Fruit fly (Drosophila melanogaster): ENCODE measurements around the gene Arl2.
A peak's percentile ranks its signal among the peaks of the same experiment; 100 is the strongest.

Arl2 gene

dm6 chr3R:8305110-8305509, 35.8 kb upstream of the Arl2 start, which contains the start of gene Sgt1 (continued):
- peak; percentile 24 for TF ChIP-seq ems (GFP tag; optimal IDR thresholded peaks at IDR 0.05)
- peak; percentile 61 for TF ChIP-seq NfI (GFP tag; optimal IDR thresholded peaks at IDR 0.05)
- TF ChIP-seq Hr78 (GFP tag; optimal IDR thresholded peaks at IDR 0.05) = no peak
- peak; percentile 89 for TF ChIP-seq nerfin-2 (GFP tag; IDR thresholded peaks at IDR 0.05; ENCODE audit: partially characterized antibody)
- TF ChIP-seq NC2β (GFP tag; optimal IDR thresholded peaks at IDR 0.05) = peak; percentile 30
- TF ChIP-seq Hr3 (GFP tag; optimal IDR thresholded peaks at IDR 0.05) = peak; percentile 11
- peak; percentile 14 for TF ChIP-seq CG4282 (GFP tag; optimal IDR thresholded peaks at IDR 0.05)
- peak; percentile 35; the same call in 1 of the 2 replicates for TF ChIP-seq CG11247 (GFP tag; IDR thresholded peaks at IDR 0.05)
- peak; percentile 41 for TF ChIP-seq CrebB (tag; optimal IDR thresholded peaks at IDR 0.05)
- peak; percentile 82; the same call in 2 of the 3 replicates for TF ChIP-seq Opbp (GFP tag; IDR thresholded peaks at IDR 0.05; ENCODE audit: partially characterized antibody)
- peak; percentile 52 for TF ChIP-seq maf-S (GFP tag; optimal IDR thresholded peaks at IDR 0.05)
- peak in 1 of 2 experiments; percentile 50 for TF ChIP-seq tll (GFP tag; optimal IDR thresholded peaks at IDR 0.05)
- TF ChIP-seq tin (GFP tag; optimal IDR thresholded peaks at IDR 0.05) = peak; percentile 23
- peak; percentile 36 for TF ChIP-seq grau (tag; optimal IDR thresholded peaks at IDR 0.05)
- TF ChIP-seq nmo (GFP tag; optimal IDR thresholded peaks at IDR 0.05) = peak; percentile 66
- no peak for TF ChIP-seq CG10366 (GFP tag; IDR thresholded peaks at IDR 0.05)
- peak; percentile 38 for TF ChIP-seq CG4328 (GFP tag; optimal IDR thresholded peaks at IDR 0.05)
- TF ChIP-seq CG8944 (GFP tag; optimal IDR thresholded peaks at IDR 0.05) = peak; percentile 33
- TF ChIP-seq CG11504 (tag; optimal IDR thresholded peaks at IDR 0.05) = no peak
- peak; percentile 41 for TF ChIP-seq dm (GFP tag; optimal IDR thresholded peaks at IDR 0.05)
- peak; percentile 62 for TF ChIP-seq HLH54F (GFP tag; optimal IDR thresholded peaks at IDR 0.05)
- TF ChIP-seq Xbp1 (GFP tag; optimal IDR thresholded peaks at IDR 0.05) = peak; percentile 48
- peak; percentile 33 for TF ChIP-seq CG7839 (tag; optimal IDR thresholded peaks at IDR 0.05)
- TF ChIP-seq CG17829 (tag; optimal IDR thresholded peaks at IDR 0.05) = peak; percentile 63
- TF ChIP-seq CG12744 (GFP tag; optimal IDR thresholded peaks at IDR 0.05) = peak; percentile 11
- TF ChIP-seq Atf-2 (GFP tag; optimal IDR thresholded peaks at IDR 0.05) = no peak
- TF ChIP-seq CG11560 (tag; IDR thresholded peaks at IDR 0.05) = peak; percentile 60; the same call in 2 of the 3 replicates
- peak; percentile 17 for TF ChIP-seq Fer3 (tag; optimal IDR thresholded peaks at IDR 0.05)
- peak; percentile 44 for TF ChIP-seq CG5245 (GFP tag; optimal IDR thresholded peaks at IDR 0.05)
- TF ChIP-seq CG17359 (tag; optimal IDR thresholded peaks at IDR 0.05) = no peak
- peak; percentile 91 for TF ChIP-seq sens (GFP tag)
- TF ChIP-seq CG11085 (GFP tag; IDR thresholded peaks at IDR 0.05) = no peak
- no peak for TF ChIP-seq gt (GFP tag; IDR thresholded peaks at IDR 0.05)
- peak in 1 of 2 experiments; percentile 64 for TF ChIP-seq insv (GFP tag; optimal IDR thresholded peaks at IDR 0.05)
- TF ChIP-seq Hmr (GFP tag; optimal IDR thresholded peaks at IDR 0.05) = peak; percentile 77
- TF ChIP-seq CG14710 (tag; optimal IDR thresholded peaks at IDR 0.05) = peak; percentile 69
- TF ChIP-seq bsh (GFP tag; optimal IDR thresholded peaks at IDR 0.05) = peak in 1 of 2 experiments; percentile 12
- peak; percentile 41 for TF ChIP-seq bab2 (GFP tag; optimal IDR thresholded peaks at IDR 0.05)
- TF ChIP-seq row (GFP tag; IDR thresholded peaks at IDR 0.05) = peak; percentile 41; the same call in 2 of the 3 replicates
- 0 out of 3 replicates have a peak, but pooled peaks have one; percentile 21 for TF ChIP-seq CG17361 (GFP tag; IDR thresholded peaks at IDR 0.05)
- peak; percentile 91 for TF ChIP-seq HLH4C (GFP tag; IDR thresholded peaks at IDR 0.05; ENCODE audit: partially characterized antibody)
- no peak for TF ChIP-seq crol (GFP tag; IDR thresholded peaks at IDR 0.05)
- TF ChIP-seq Aef1 (GFP tag; IDR thresholded peaks at IDR 0.05) = 0 out of 3 replicates have a peak, but pooled peaks have one; percentile 25
- no peak for TF ChIP-seq Nf-YA (GFP tag; IDR thresholded peaks at IDR 0.05)
- peak; percentile 5 for TF ChIP-seq Mes4 (GFP tag; optimal IDR thresholded peaks at IDR 0.05)
- no peak for TF ChIP-seq Poxn (GFP tag; IDR thresholded peaks at IDR 0.05)
- peak; percentile 35 for TF ChIP-seq Nf-YC (tag; optimal IDR thresholded peaks at IDR 0.05)
- TF ChIP-seq CG13624 (GFP tag; optimal IDR thresholded peaks at IDR 0.05) = peak; percentile 72
- 0 out of 2 replicates have a peak, but pooled peaks have one; percentile 4 for TF ChIP-seq CG32532 (GFP tag; IDR thresholded peaks at IDR 0.05)
- TF ChIP-seq CG2712 (tag; optimal IDR thresholded peaks at IDR 0.05) = peak; percentile 56

Measured in whole organism, embryonic.